Worm (Caenorhabditis elegans) whole organism, L1 larva: ENCODE results near the gene ztf-22.

ENCODE experiments used
- C04F5.9 ChIP-seq: sonication (generic microtip); optimal IDR thresholded peaks from 2 replicates; lab custom pipeline; 2016; ENCODE audit warnings: missing genetic modification characterization, missing compliant biosample characterization
- ceh-63 ChIP-seq: fragments of 200-800 bp; sonication (Bioruptor generic); optimal IDR thresholded peaks from 2 replicates; lab custom pipeline; 2018; ENCODE audit warnings: mild to moderate bottlenecking, missing genetic modification characterization, missing compliant biosample characterization
- ces-1 ChIP-seq: fragments of 150-350 bp; optimal IDR thresholded peaks from 2 replicates; lab custom pipeline; 2014; ENCODE audit warnings: missing biosample characterization, missing genetic modification reagents, missing genetic modification characterization
- fkh-10 ChIP-seq: sonication (generic microtip); optimal IDR thresholded peaks from 2 replicates; lab custom pipeline; 2017; ENCODE audit warnings: missing biosample characterization, missing genetic modification reagents, missing genetic modification characterization
- fos-1 ChIP-seq: fragments of 150-350 bp; optimal IDR thresholded peaks from 2 replicates; lab custom pipeline; 2014; ENCODE audit warnings: missing biosample characterization, missing genetic modification characterization
- lin-15B ChIP-seq: fragments of 150-350 bp; sonication (generic microtip); optimal IDR thresholded peaks from 3 replicates; lab custom pipeline; 2014; ENCODE audit warnings: missing biosample characterization, missing genetic modification characterization
- nhr-11 ChIP-seq: fragments of 150-350 bp; optimal IDR thresholded peaks from 2 replicates; lab custom pipeline; 2014; ENCODE audit warnings: missing biosample characterization, missing genetic modification characterization
- nhr-47 ChIP-seq: sonication (generic microtip); optimal IDR thresholded peaks from 2 replicates; lab custom pipeline; 2016; ENCODE audit warnings: mild to moderate bottlenecking, missing genetic modification characterization, moderate library complexity, missing compliant biosample characterization
- zip-4 ChIP-seq: fragments of 200-800 bp; sonication (Bioruptor generic); optimal IDR thresholded peaks from 2 replicates; lab custom pipeline; 2018; ENCODE audit warnings: mild to moderate bottlenecking, missing genetic modification characterization, moderate library complexity, missing compliant biosample characterization

- TF ChIP-seq C04F5.9 (tag; lab: Kevin White, UChicago) (no peak), ceh-63 (GFP tag; lab: Kevin White, UChicago) (no peak), nhr-11 (tag; lab: Kevin White, UChicago) (no peak), fos-1 (tag; lab: Kevin White, UChicago) (no peak), zip-4 (GFP tag; lab: Kevin White, UChicago) (no peak), lin-15B (tag; lab: Kevin White, UChicago) (no peak), fkh-10 (GFP tag; lab: Kevin White, UChicago) (no peak), ces-1 (GFP tag; lab: Kevin White, UChicago) (no peak), nhr-47 (tag; lab: Kevin White, UChicago) (no peak)
Observed at ce11 chrII:13298534-13298933, 12.9 kb upstream of the ztf-22 start.
